Worm (Caenorhabditis elegans): ENCODE results near the gene F53B1.9.

F53B1.9 gene

ce11 chrX:2120961-2121360 is 10.7 kb downstream of the F53B1.9 start, which contains the start of gene gpa-5:
Gene gpa-5, minus strand, starts transcription at chrX:2121061.
- TF ChIP-seq nhr-76 (tag; optimal IDR thresholded peaks at IDR 0.05) (no peak), ceh-43 (GFP tag; optimal IDR thresholded peaks at IDR 0.05) (no peak), mls-2 (tag; optimal IDR thresholded peaks at IDR 0.05) (no peak), mab-5 (tag; optimal IDR thresholded peaks at IDR 0.05) (no peak), tbx-8 (GFP tag; optimal IDR thresholded peaks at IDR 0.05) (no peak), ces-1 (GFP tag; optimal IDR thresholded peaks at IDR 0.05) (no peak), nhr-12 (tag; optimal IDR thresholded peaks at IDR 0.05) (no peak), sem-2 (GFP tag; optimal IDR thresholded peaks at IDR 0.05) (no peak), snpc-4 (tag; optimal IDR thresholded peaks at IDR 0.05) (no peak), sptf-1 (tag; optimal IDR thresholded peaks at IDR 0.05) (no peak), blmp-1 (tag; optimal IDR thresholded peaks at IDR 0.05) (no peak), M03D4.4 (tag; optimal IDR thresholded peaks at IDR 0.05) (no peak), cnd-1 (tag; optimal IDR thresholded peaks at IDR 0.05) (no peak), pha-4 (tag; optimal IDR thresholded peaks at IDR 0.05) (no peak), lin-13 (tag; optimal IDR thresholded peaks at IDR 0.05) (no peak), ham-2 (GFP tag; optimal IDR thresholded peaks at IDR 0.05) (no peak), ceh-39 (tag; optimal IDR thresholded peaks at IDR 0.05) (no peak), unc-120 (tag; optimal IDR thresholded peaks at IDR 0.05; ENCODE audit: poor library complexity, severe bottlenecking) (no peak), unc-39 (tag; optimal IDR thresholded peaks at IDR 0.05) (no peak)

DNA sequence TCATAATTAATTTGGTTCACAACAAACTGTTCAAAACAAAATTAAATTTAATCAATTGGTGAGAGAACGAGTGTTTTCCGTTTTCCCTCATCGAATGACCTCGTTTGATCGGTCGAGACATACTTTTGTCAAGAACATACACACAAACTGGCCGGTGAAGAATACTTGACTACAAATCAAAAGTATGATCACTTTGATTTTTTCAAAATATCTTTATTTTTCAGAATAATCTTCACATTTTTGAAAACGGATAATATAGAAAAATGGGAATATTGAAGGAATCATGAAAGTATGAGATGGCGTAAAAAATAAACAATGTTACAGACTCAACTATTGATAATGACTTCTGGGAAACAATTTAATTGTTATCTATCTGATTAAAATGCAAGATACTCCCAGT is 13.5 kb downstream of the F53B1.9 start, which contains the start of gene swip-10:
swip-10 (minus strand) TSS at position 101 of the 400 bp plus-strand sequence.
- TF ChIP-seq ceh-83 (GFP tag; optimal IDR thresholded peaks at IDR 0.05) (no peak), zip-8 (tag; optimal IDR thresholded peaks at IDR 0.05) (no peak), nhr-237 (tag; optimal IDR thresholded peaks at IDR 0.05) (no peak), lsy-2 (tag; optimal IDR thresholded peaks at IDR 0.05) (no peak), sem-2 (GFP tag; optimal IDR thresholded peaks at IDR 0.05) (no peak), ztf-11 (tag; optimal IDR thresholded peaks at IDR 0.05) (no peak), sptf-1 (tag; optimal IDR thresholded peaks at IDR 0.05) (no peak), ces-1 (GFP tag; optimal IDR thresholded peaks at IDR 0.05) (no peak), lin-32 (GFP tag; optimal IDR thresholded peaks at IDR 0.05) (no peak), nhr-2 (tag; optimal IDR thresholded peaks at IDR 0.05) (no peak), flh-1 (GFP tag; optimal IDR thresholded peaks at IDR 0.05) (no peak), tbx-8 (GFP tag; optimal IDR thresholded peaks at IDR 0.05) (no peak), blmp-1 (tag; optimal IDR thresholded peaks at IDR 0.05) (no peak), ham-2 (GFP tag; optimal IDR thresholded peaks at IDR 0.05) (no peak), unc-39 (tag; optimal IDR thresholded peaks at IDR 0.05) (no peak)

ce11 chrX:2116304-2116867 is 15.3 kb downstream of the F53B1.9 start:
- no peak for TF ChIP-seq drap-1 (GFP tag; optimal IDR thresholded peaks at IDR 0.05)
- no peak for TF ChIP-seq hlh-1 (tag; optimal IDR thresholded peaks at IDR 0.05)
- peak; percentile 61 for TF ChIP-seq elt-1 (tag; optimal IDR thresholded peaks at IDR 0.05; ENCODE audit: borderline replicate concordance, insufficient read depth)

ce11 chrX:2114171-2114570 is 17.5 kb downstream of the F53B1.9 start:
- TF ChIP-seq lin-32 (GFP tag; optimal IDR thresholded peaks at IDR 0.05) (no peak), elt-1 (tag; optimal IDR thresholded peaks at IDR 0.05; ENCODE audit: borderline replicate concordance, insufficient read depth) (peak; percentile 72)

- TF ChIP-seq nhr-28 (tag; optimal IDR thresholded peaks at IDR 0.05) (no peak), lin-13 (tag; optimal IDR thresholded peaks at IDR 0.05) (no peak), pha-4 (tag; optimal IDR thresholded peaks at IDR 0.05) (no peak), nhr-76 (tag; optimal IDR thresholded peaks at IDR 0.05) (no peak), zip-8 (tag; optimal IDR thresholded peaks at IDR 0.05) (no peak), unc-62 (GFP tag; optimal IDR thresholded peaks at IDR 0.05) (no peak), drap-1 (GFP tag; optimal IDR thresholded peaks at IDR 0.05) (no peak), nhr-237 (tag; optimal IDR thresholded peaks at IDR 0.05) (no peak), elt-3 (tag; optimal IDR thresholded peaks at IDR 0.05) (no peak), flh-1 (GFP tag; optimal IDR thresholded peaks at IDR 0.05) (no peak), ztf-11 (tag; optimal IDR thresholded peaks at IDR 0.05) (no peak), mls-2 (tag; optimal IDR thresholded peaks at IDR 0.05) (no peak), lsy-2 (tag; optimal IDR thresholded peaks at IDR 0.05) (no peak), blmp-1 (tag; optimal IDR thresholded peaks at IDR 0.05) (no peak), sem-2 (GFP tag; optimal IDR thresholded peaks at IDR 0.05) (no peak)
Observed at ce11 chrX:2113004-2113403, 18.6 kb downstream of the F53B1.9 start, which contains the start of gene bus-5. Gene bus-5, minus strand, starts transcription at chrX:2113104.

Measured in whole organism, mixed stage, embryonic.